Worm (Caenorhabditis elegans): ENCODE data around the gene M117.3.

ce11 chrIV:11785064-11785840, 36.8 kb upstream of the M117.3 start:
- TF ChIP-seq unc-39 (tag; optimal IDR thresholded peaks at IDR 0.05) (no peak), snpc-4 (tag; optimal IDR thresholded peaks at IDR 0.05) (no peak), ceh-9 (tag; optimal IDR thresholded peaks at IDR 0.05) (no peak), lin-39 (tag; optimal IDR thresholded peaks at IDR 0.05) (no peak), nhr-25 (tag; optimal IDR thresholded peaks at IDR 0.05) (no peak), fkh-10 (GFP tag; optimal IDR thresholded peaks at IDR 0.05) (peak; percentile 63), elt-2 (tag; optimal IDR thresholded peaks at IDR 0.05) (no peak), ama-1 (optimal IDR thresholded peaks at IDR 0.05) (no peak), nhr-237 (tag; optimal IDR thresholded peaks at IDR 0.05) (no peak), ceh-82 (tag; optimal IDR thresholded peaks at IDR 0.05) (no peak), ztf-11 (tag; optimal IDR thresholded peaks at IDR 0.05) (no peak), mdl-1 (tag; optimal IDR thresholded peaks at IDR 0.05) (no peak), ZK546.5 (tag; optimal IDR thresholded peaks at IDR 0.05) (no peak)

All from whole organism, L3 larva.